Worm (Caenorhabditis elegans) whole organism, young adult: ENCODE results near the gene pek-1.

Experiments used
- B0019.2 ChIP-seq: fragments of 200-800 bp; sonication (Bioruptor generic); conservative IDR thresholded peaks from 2 replicates; pipeline ENCODE4 v1.3.6; 2022; ENCODE audit warnings: missing genetic modification reagents, missing genetic modification characterization, missing compliant biosample characterization
- K12H6.12 ChIP-seq: fragments of 200-800 bp; sonication (Bioruptor generic); optimal IDR thresholded peaks from 2 replicates; lab custom pipeline; 2018; ENCODE audit warnings: mild to moderate bottlenecking, missing genetic modification characterization, missing compliant biosample characterization
- akir-1 ChIP-seq: fragments of 200-800 bp; sonication (Bioruptor generic); optimal IDR thresholded peaks from 2 replicates; lab custom pipeline; 2018; ENCODE audit warnings: mild to moderate bottlenecking, missing genetic modification characterization, moderate library complexity, missing compliant biosample characterization
- ama-1 ChIP-seq, 3 experiments: fragments of 150-350 bp in 1 of 3; sonication (generic microtip) in 2 of 3; optimal IDR thresholded peaks; 2 replicates each; lab custom pipeline; 2014 to 2018; ENCODE audit warnings: missing biosample characterization in 2 of 3, missing genetic modification characterization in 2 of 3, missing genetic modification reagents in 2 of 3
- him-1 ChIP-seq: sonication (generic microtip); optimal IDR thresholded peaks from 2 replicates; lab custom pipeline; 2016; ENCODE audit warnings: missing genotype, missing genetic modification reagents, missing genetic modification characterization, missing compliant biosample characterization
- hsf-1 ChIP-seq: fragments of 200-800 bp; sonication (Bioruptor generic); IDR thresholded peaks from 2 replicates; pipeline ENCODE4 v1.3.6; 2022; ENCODE audit warnings: missing genetic modification reagents, missing genetic modification characterization, missing compliant biosample characterization
- pha-4 ChIP-seq: fragments of 150-350 bp; sonication (generic microtip); optimal IDR thresholded peaks from 2 replicates; lab custom pipeline; 2014; ENCODE audit warnings: missing biosample characterization, missing genetic modification reagents, missing genetic modification characterization
- unc-62 ChIP-seq: fragments of 150-350 bp; optimal IDR thresholded peaks from 2 replicates; lab custom pipeline; 2014; ENCODE audit warnings: missing biosample characterization, missing genetic modification reagents, missing genetic modification characterization
- xnd-1 ChIP-seq: sonication (generic microtip); optimal IDR thresholded peaks from 2 replicates; lab custom pipeline; 2016; ENCODE audit warnings: missing genotype, missing genetic modification reagents, missing genetic modification characterization, missing compliant biosample characterization

ce11 chrX:11368845-11369244 is 45.8 kb downstream of the pek-1 start:
- TF ChIP-seq unc-62 (GFP tag; lab: Kevin White, UChicago) = no peak
- TF ChIP-seq him-1 (tag; lab: Kevin White, UChicago) = no peak
- TF ChIP-seq pha-4 = no peak
- TF ChIP-seq xnd-1 (tag; lab: Kevin White, UChicago) = no peak
- no peak for TF ChIP-seq B0019.2 (GFP tag; lab: Robert Waterston, UW)
- no peak for TF ChIP-seq K12H6.12 (tag; lab: Kevin White, UChicago)
- TF ChIP-seq hsf-1 (GFP tag; lab: Robert Waterston, UW) = no peak
- no peak for TF ChIP-seq akir-1
- no peak for TF ChIP-seq ama-1 (optimal IDR thresholded peaks at IDR 0.05; lab: Kevin White, UChicago)
- no peak for TF ChIP-seq ama-1 (GFP tag; optimal IDR thresholded peaks at IDR 0.05; lab: Kevin White, UChicago)
